Worm (Caenorhabditis elegans) whole organism, L1 larva: Measurements from ENCODE around the gene C38D4.7.

ENCODE experiments used
- C34B4.2 ChIP-seq: sonication (generic microtip); optimal IDR thresholded peaks from 2 replicates; lab custom pipeline; 2017; ENCODE audit warnings: mild to moderate bottlenecking, missing genetic modification characterization, missing compliant biosample characterization
- ces-1 ChIP-seq: fragments of 150-350 bp; optimal IDR thresholded peaks from 2 replicates; lab custom pipeline; 2014; ENCODE audit warnings: missing biosample characterization, missing genetic modification reagents, missing genetic modification characterization
- efl-1 ChIP-seq, 4 experiments: fragments of 150-350 bp; optimal IDR thresholded peaks in 3 of 4; peaks in 1 of 4; 1 replicate in 1 of 4; 2 replicates in 3 of 4; lab custom pipeline; 2014; ENCODE audit warnings: missing biosample characterization in 2 of 4, missing genetic modification characterization in 2 of 4, missing genetic modification reagents in 2 of 4
- egl-27 ChIP-seq, 2 experiments: fragments of 150-350 bp in 1 of 2; sonication (generic microtip); optimal IDR thresholded peaks; 3 replicates each; lab custom pipeline; 2017 to 2018; ENCODE audit warnings: missing biosample characterization in 2 of 2, missing genetic modification characterization in 2 of 2, missing genetic modification reagents in 2 of 2
- grh-1 ChIP-seq: fragments of 200-800 bp; sonication (Bioruptor generic); IDR thresholded peaks from 2 replicates; pipeline ENCODE4 v1.3.6; 2022; ENCODE audit warnings: missing genetic modification reagents, missing genetic modification characterization, missing compliant biosample characterization
- lin-15B ChIP-seq: fragments of 150-350 bp; sonication (generic microtip); optimal IDR thresholded peaks from 3 replicates; lab custom pipeline; 2014; ENCODE audit warnings: missing biosample characterization, missing genetic modification characterization
- mep-1 ChIP-seq: fragments of 150-350 bp; optimal IDR thresholded peaks from 2 replicates; lab custom pipeline; 2014; ENCODE audit warnings: missing biosample characterization, missing genetic modification characterization
- nhr-11 ChIP-seq: fragments of 150-350 bp; optimal IDR thresholded peaks from 2 replicates; lab custom pipeline; 2014; ENCODE audit warnings: missing biosample characterization, missing genetic modification characterization
- nhr-12 ChIP-seq: sonication (generic microtip); optimal IDR thresholded peaks from 2 replicates; lab custom pipeline; 2017; ENCODE audit warnings: missing biosample characterization, missing genetic modification characterization
- nhr-28 ChIP-seq: fragments of 150-350 bp; optimal IDR thresholded peaks from 2 replicates; lab custom pipeline; 2014; ENCODE audit warnings: missing biosample characterization, missing genetic modification characterization
- nhr-85 ChIP-seq: sonication (generic microtip); peaks from one replicate; lab custom pipeline; 2016; ENCODE audit warnings: missing genetic modification characterization, inconsistent platforms, missing compliant biosample characterization
- sox-4 ChIP-seq: sonication (generic microtip); optimal IDR thresholded peaks from 2 replicates; lab custom pipeline; 2016; ENCODE audit warnings: missing genetic modification characterization, missing compliant biosample characterization

ce11 chrIII:4850139-4850538, 39.0 kb upstream of the C38D4.7 start, which contains the start of gene F26A1.1:
- TF ChIP-seq lin-15B (no peak), nhr-85 (tag; lab: Kevin White, UChicago) (no peak), egl-27 (tag; optimal IDR thresholded peaks at IDR 0.05; lab: Kevin White, UChicago) (no peak), nhr-11 (tag; lab: Kevin White, UChicago) (no peak), ces-1 (GFP tag; lab: Kevin White, UChicago) (no peak), grh-1 (GFP tag; lab: Robert Waterston, UW) (no peak), sox-4 (tag; lab: Kevin White, UChicago) (no peak), C34B4.2 (tag; lab: Kevin White, UChicago) (no peak), nhr-12 (tag; lab: Kevin White, UChicago) (no peak), efl-1 (optimal IDR thresholded peaks at IDR 0.05; lab: Kevin White, UChicago) (peak; percentile 20 to 65), efl-1 (GFP tag; optimal IDR thresholded peaks at IDR 0.05 in 1 of 2; lab: Kevin White, UChicago) (peak; percentile 76 to 96), mep-1 (tag; lab: Kevin White, UChicago) (no peak), nhr-28 (tag; lab: Kevin White, UChicago) (no peak)
